Worm (Caenorhabditis elegans) whole organism, L2 larva: ENCODE results near the gene dct-5.

Source experiments
- C34F6.9 ChIP-seq: fragments of 150-350 bp; optimal IDR thresholded peaks from 2 replicates; lab custom pipeline; 2014; ENCODE audit warnings: missing biosample characterization, missing genetic modification characterization
- Y55F3AM.14 ChIP-seq: fragments of 200-800 bp; sonication (Bioruptor generic); optimal IDR thresholded peaks from 2 replicates; lab custom pipeline; 2018; ENCODE audit warnings: mild to moderate bottlenecking, missing genetic modification characterization, missing compliant biosample characterization
- ZK546.5 ChIP-seq: sonication (generic microtip); optimal IDR thresholded peaks from 2 replicates; lab custom pipeline; 2017; ENCODE audit warnings: missing biosample characterization, missing genetic modification characterization
- aly-2 ChIP-seq: fragments of 150-350 bp; optimal IDR thresholded peaks from 2 replicates; lab custom pipeline; 2014; ENCODE audit warnings: missing biosample characterization, missing genetic modification characterization
- ama-1 ChIP-seq: fragments of 150-350 bp; optimal IDR thresholded peaks from 2 replicates; lab custom pipeline; 2018; ENCODE audit warnings: inconsistent platforms
- ceh-16 ChIP-seq: fragments of 150-350 bp; optimal IDR thresholded peaks from 2 replicates; lab custom pipeline; 2014; ENCODE audit warnings: missing biosample characterization, missing genetic modification characterization
- ceh-82 ChIP-seq: fragments of 150-350 bp; optimal IDR thresholded peaks from 2 replicates; lab custom pipeline; 2014; ENCODE audit warnings: missing biosample characterization, missing genetic modification characterization
- crh-2 ChIP-seq: sonication (generic microtip); optimal IDR thresholded peaks from 2 replicates; lab custom pipeline; 2017; ENCODE audit warnings: missing biosample characterization, missing genetic modification characterization
- egl-27 ChIP-seq: sonication (generic microtip); optimal IDR thresholded peaks from 3 replicates; lab custom pipeline; 2017; ENCODE audit warnings: missing biosample characterization, missing genetic modification reagents, missing genetic modification characterization
- elt-1 ChIP-seq: fragments of 150-350 bp; optimal IDR thresholded peaks from 2 replicates; lab custom pipeline; 2014; ENCODE audit warnings: missing biosample characterization, missing genetic modification characterization
- fos-1 ChIP-seq: fragments of 150-350 bp; optimal IDR thresholded peaks from 2 replicates; lab custom pipeline; 2014; ENCODE audit warnings: missing biosample characterization, missing genetic modification characterization
- gmeb-1 ChIP-seq: fragments of 150-350 bp; optimal IDR thresholded peaks from 2 replicates; lab custom pipeline; 2014; ENCODE audit warnings: missing biosample characterization, missing genetic modification characterization
- lin-11 ChIP-seq: fragments of 150-350 bp; sonication (generic microtip); optimal IDR thresholded peaks from 2 replicates; lab custom pipeline; 2014; ENCODE audit warnings: missing biosample characterization, missing genetic modification characterization, inconsistent platforms, mixed read lengths
- lin-13 ChIP-seq: fragments of 150-350 bp; optimal IDR thresholded peaks from 2 replicates; lab custom pipeline; 2014; ENCODE audit warnings: missing biosample characterization, missing genetic modification reagents, missing genetic modification characterization
- lin-39 ChIP-seq: fragments of 150-350 bp; optimal IDR thresholded peaks from 2 replicates; lab custom pipeline; 2014; ENCODE audit warnings: missing biosample characterization, missing genetic modification reagents, missing genetic modification characterization
- lsy-2 ChIP-seq, 2 experiments: fragments of 150-350 bp in 1 of 2; sonication (generic microtip) in 1 of 2; optimal IDR thresholded peaks; 2 replicates each; lab custom pipeline; 2014 to 2017; ENCODE audit warnings: missing biosample characterization in 2 of 2, missing genetic modification characterization in 2 of 2
- mab-5 ChIP-seq: fragments of 150-350 bp; optimal IDR thresholded peaks from 2 replicates; lab custom pipeline; 2014; ENCODE audit warnings: missing biosample characterization, missing genetic modification characterization
- nhr-10 ChIP-seq: sonication (generic microtip); optimal IDR thresholded peaks from 2 replicates; lab custom pipeline; 2017; ENCODE audit warnings: missing biosample characterization, missing genetic modification characterization
- nhr-11 ChIP-seq: fragments of 150-350 bp; optimal IDR thresholded peaks from 2 replicates; lab custom pipeline; 2014; ENCODE audit warnings: missing biosample characterization, missing genetic modification characterization
- nhr-12 ChIP-seq: fragments of 150-350 bp; optimal IDR thresholded peaks from 2 replicates; lab custom pipeline; 2014; ENCODE audit warnings: missing biosample characterization, missing genetic modification characterization
- nhr-129 ChIP-seq: fragments of 150-350 bp; optimal IDR thresholded peaks from 2 replicates; lab custom pipeline; 2014; ENCODE audit warnings: missing biosample characterization, missing genetic modification characterization
- nhr-21 ChIP-seq: fragments of 150-350 bp; optimal IDR thresholded peaks from 2 replicates; lab custom pipeline; 2014; ENCODE audit warnings: missing biosample characterization, missing genetic modification characterization
- nhr-23 ChIP-seq: fragments of 150-350 bp; optimal IDR thresholded peaks from 2 replicates; lab custom pipeline; 2014; ENCODE audit warnings: missing biosample characterization, missing genetic modification reagents, missing genetic modification characterization
- nhr-6 ChIP-seq: fragments of 150-350 bp; optimal IDR thresholded peaks from 2 replicates; lab custom pipeline; 2014; ENCODE audit warnings: missing biosample characterization, missing genetic modification characterization
- nhr-77 ChIP-seq: fragments of 150-350 bp; optimal IDR thresholded peaks from 2 replicates; lab custom pipeline; 2014; ENCODE audit warnings: missing biosample characterization, missing genetic modification characterization
- peb-1 ChIP-seq: fragments of 150-350 bp; optimal IDR thresholded peaks from 2 replicates; lab custom pipeline; 2014; ENCODE audit warnings: missing biosample characterization, missing genetic modification characterization
- sem-4 ChIP-seq: fragments of 150-350 bp; optimal IDR thresholded peaks from 2 replicates; lab custom pipeline; 2014; ENCODE audit warnings: missing biosample characterization, missing genetic modification reagents, missing genetic modification characterization
- sma-3 ChIP-seq: sonication (generic microtip); optimal IDR thresholded peaks from 2 replicates; lab custom pipeline; 2016; ENCODE audit warnings: missing genetic modification reagents, missing genetic modification characterization, missing compliant biosample characterization
- sma-9 ChIP-seq, 2 experiments: fragments of 150-350 bp in 1 of 2; sonication (generic microtip) in 1 of 2; optimal IDR thresholded peaks; 2 replicates each; lab custom pipeline; 2014 to 2016; ENCODE audit warnings: missing genetic modification characterization in 2 of 2, mild to moderate bottlenecking in 1 of 2, missing biosample characterization in 1 of 2, missing compliant biosample characterization in 1 of 2, missing genetic modification reagents in 1 of 2, moderate library complexity in 1 of 2
- snpc-4 ChIP-seq: fragments of 150-350 bp; optimal IDR thresholded peaks from 2 replicates; lab custom pipeline; 2014; ENCODE audit warnings: missing biosample characterization, missing genetic modification characterization
- unc-39 ChIP-seq: fragments of 150-350 bp; optimal IDR thresholded peaks from 2 replicates; lab custom pipeline; 2014; ENCODE audit warnings: missing biosample characterization, missing genetic modification characterization
- unc-55 ChIP-seq: fragments of 150-350 bp; sonication (generic microtip); optimal IDR thresholded peaks from 3 replicates; lab custom pipeline; 2014; ENCODE audit warnings: missing biosample characterization, missing genetic modification reagents, missing genetic modification characterization
- zag-1 ChIP-seq: fragments of 150-350 bp; optimal IDR thresholded peaks from 2 replicates; lab custom pipeline; 2014; ENCODE audit warnings: missing biosample characterization, missing genetic modification characterization
- ztf-1 ChIP-seq: fragments of 200-800 bp; sonication (Bioruptor generic); conservative IDR thresholded peaks from 2 replicates; pipeline ENCODE4 v1.3.6; 2022; ENCODE audit warnings: missing genetic modification characterization, missing compliant biosample characterization
- ztf-11 ChIP-seq: sonication (generic microtip); optimal IDR thresholded peaks from 2 replicates; lab custom pipeline; 2017; ENCODE audit warnings: missing biosample characterization, missing genetic modification characterization
- ztf-4 ChIP-seq: fragments of 150-350 bp; optimal IDR thresholded peaks from 2 replicates; lab custom pipeline; 2014; ENCODE audit warnings: missing biosample characterization, missing genetic modification characterization

dct-5 gene

ce11 chrII:5414040-5414439, 22.7 kb downstream of the dct-5 start, which contains the start of the genes EEED8.14 and EEED8.3:
Gene EEED8.14 (minus strand): TSS chrII:5414052.
Gene EEED8.3 (plus strand): TSS chrII:5414276.
- TF ChIP-seq ztf-11 (tag; lab: Kevin White, UChicago) (no peak), nhr-129 (tag; lab: Kevin White, UChicago) (no peak), ama-1 (lab: Kevin White, UChicago) (no peak), sma-9 (GFP tag; optimal IDR thresholded peaks at IDR 0.05; lab: Kevin White, UChicago) (no peak), sma-9 (tag; optimal IDR thresholded peaks at IDR 0.05; lab: Kevin White, UChicago) (no peak), fos-1 (tag; lab: Kevin White, UChicago) (no peak), nhr-12 (tag; lab: Kevin White, UChicago) (no peak), ztf-1 (GFP tag; lab: Robert Waterston, UW) (no peak)
- TF ChIP-seq, all 48 proteins: peak for 0

- no peak for TF ChIP-seq aly-2
- TF ChIP-seq ZK546.5 (tag; lab: Kevin White, UChicago), result no peak
- TF ChIP-seq lin-39 (tag; lab: Kevin White, UChicago), result no peak
- TF ChIP-seq nhr-6, result no peak
- TF ChIP-seq elt-1 (tag; lab: Kevin White, UChicago), result no peak
- no peak for TF ChIP-seq crh-2 (tag; lab: Kevin White, UChicago)
- no peak for TF ChIP-seq lin-11 (tag; lab: Kevin White, UChicago)
- TF ChIP-seq ceh-16 (tag; lab: Kevin White, UChicago), result no peak
- no peak for TF ChIP-seq peb-1 (tag; lab: Kevin White, UChicago)
- TF ChIP-seq unc-55, result no peak
- no peak for TF ChIP-seq sma-9 (GFP tag; optimal IDR thresholded peaks at IDR 0.05; lab: Kevin White, UChicago)
- no peak for TF ChIP-seq sma-9 (tag; optimal IDR thresholded peaks at IDR 0.05; lab: Kevin White, UChicago)
- no peak for TF ChIP-seq sma-3 (GFP tag; lab: Kevin White, UChicago)
- TF ChIP-seq Y55F3AM.14 (GFP tag; lab: Kevin White, UChicago), result no peak
- no peak for TF ChIP-seq gmeb-1 (tag; lab: Kevin White, UChicago)
- TF ChIP-seq nhr-23 (tag; lab: Kevin White, UChicago), result no peak
- TF ChIP-seq snpc-4, result no peak
- TF ChIP-seq ztf-4 (tag; lab: Kevin White, UChicago), result no peak
- no peak for TF ChIP-seq fos-1 (tag; lab: Kevin White, UChicago)
- TF ChIP-seq egl-27 (tag; lab: Kevin White, UChicago), result no peak
- no peak for TF ChIP-seq mab-5 (tag; lab: Kevin White, UChicago)
These were observed 24.3 kb downstream of the dct-5 start, which contains the start of the genes EEED8.13 and EEED8.18 for ce11 chrII:5412467-5412866. Gene EEED8.13 (minus strand): TSS chrII:5412567. Gene EEED8.18 (minus strand): TSS chrII:5412610.

ce11 chrII:5408924-5409323, 27.8 kb downstream of the dct-5 start, which contains the start of the genes EEED8.12 and EEED8.4:
Gene EEED8.12 (minus strand): TSS chrII:5409024.
Gene EEED8.4 (plus strand): TSS chrII:5409319.
- TF ChIP-seq Y55F3AM.14 (GFP tag; lab: Kevin White, UChicago) (no peak), lin-11 (tag; lab: Kevin White, UChicago) (no peak), elt-1 (tag; lab: Kevin White, UChicago) (no peak), sma-3 (GFP tag; lab: Kevin White, UChicago) (no peak), lin-13 (no peak), nhr-11 (tag; lab: Kevin White, UChicago) (no peak)

- TF ChIP-seq nhr-21 (tag; lab: Kevin White, UChicago) (no peak), nhr-11 (tag; lab: Kevin White, UChicago) (no peak), ceh-16 (tag; lab: Kevin White, UChicago) (no peak), ceh-82 (tag; lab: Kevin White, UChicago) (no peak), elt-1 (tag; lab: Kevin White, UChicago) (no peak), nhr-6 (no peak), unc-39 (tag; lab: Kevin White, UChicago) (no peak), snpc-4 (no peak), nhr-129 (tag; lab: Kevin White, UChicago) (no peak), sma-3 (GFP tag; lab: Kevin White, UChicago) (no peak), lin-39 (tag; lab: Kevin White, UChicago) (no peak), nhr-12 (tag; lab: Kevin White, UChicago) (no peak), lsy-2 (tag; optimal IDR thresholded peaks at IDR 0.05; lab: Kevin White, UChicago) (no peak), nhr-10 (tag; lab: Kevin White, UChicago) (no peak), egl-27 (tag; lab: Kevin White, UChicago) (no peak)
These were observed 29.2 kb downstream of the dct-5 start, which contains the start of gene clec-141 for ce11 chrII:5407548-5407947. Gene clec-141 (minus strand): TSS chrII:5407648.

ce11 chrII:5399201-5399600, 37.5 kb downstream of the dct-5 start, which contains the start of gene mog-5:
Gene mog-5 (plus strand): TSS chrII:5399538.
- TF ChIP-seq gmeb-1 (tag; lab: Kevin White, UChicago) (peak; percentile 57), C34F6.9 (tag; lab: Kevin White, UChicago) (peak; percentile 8), sem-4 (tag; lab: Kevin White, UChicago) (peak; percentile 12), unc-39 (tag; lab: Kevin White, UChicago) (no peak), nhr-77 (no peak), zag-1 (tag; lab: Kevin White, UChicago) (no peak), unc-55 (peak; percentile 45), ZK546.5 (tag; lab: Kevin White, UChicago) (no peak), sma-3 (GFP tag; lab: Kevin White, UChicago) (no peak), sma-9 (GFP tag; optimal IDR thresholded peaks at IDR 0.05; lab: Kevin White, UChicago) (no peak), sma-9 (tag; optimal IDR thresholded peaks at IDR 0.05; lab: Kevin White, UChicago) (no peak), Y55F3AM.14 (GFP tag; lab: Kevin White, UChicago) (no peak), ztf-4 (tag; lab: Kevin White, UChicago) (no peak)
